Fruit fly (Drosophila melanogaster) Kc167 (cell line): ENCODE data around the gene snk.

ENCODE experiments used
- Myc ChIP-seq: fragments of >200 bp; optimal IDR thresholded peaks from 2 replicates; lab custom pipeline; 2017; ENCODE audit warnings: missing external identifiers
- Sin3A ChIP-seq: fragments of >200 bp; optimal IDR thresholded peaks from 2 replicates; lab custom pipeline; 2018; ENCODE audit warnings: missing external identifiers
- h ChIP-seq: fragments of >200 bp; optimal IDR thresholded peaks from 3 replicates; lab custom pipeline; 2018; ENCODE audit warnings: missing external identifiers
- insv ChIP-seq: fragments of >200 bp; optimal IDR thresholded peaks from 3 replicates; lab custom pipeline; 2018; ENCODE audit warnings: missing external identifiers
- psq ChIP-seq: fragments of >200 bp; optimal IDR thresholded peaks from 2 replicates; lab custom pipeline; 2017; ENCODE audit warnings: missing external identifiers
- ttk ChIP-seq: sonication (Bioruptor generic); optimal IDR thresholded peaks from 2 replicates; lab custom pipeline; 2017; ENCODE audit warnings: missing external identifiers

The snk gene

dm6 chr3R:13042258-13043032, at the start of gene snk:
Gene snk (minus strand): TSS chr3R:13042770.
- TF ChIP-seq ttk (lab: Kevin White, UChicago): no peak
- no peak for TF ChIP-seq insv
- TF ChIP-seq Myc (lab: Kevin White, UChicago): no peak

DNA sequence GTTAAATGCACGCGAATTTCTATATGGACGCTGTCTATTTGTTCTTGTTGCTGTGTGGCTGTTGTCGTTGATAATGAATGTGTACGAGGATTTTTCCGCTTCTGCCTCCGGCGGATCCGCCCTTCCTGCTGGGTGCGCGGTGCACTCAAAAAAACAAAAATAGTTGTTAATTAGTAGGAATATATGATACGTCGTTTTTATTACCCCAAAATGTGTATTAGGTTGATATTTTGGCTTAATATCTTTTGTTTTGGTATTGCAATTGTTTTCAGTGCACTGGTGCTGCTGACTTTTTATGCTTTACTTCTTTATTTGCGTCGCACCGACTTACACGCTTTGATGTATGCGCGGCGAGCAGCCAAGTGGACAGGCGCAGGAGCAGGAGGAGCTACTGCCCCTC, 49.1 kb upstream of the snk start:
- TF ChIP-seq Myc (lab: Kevin White, UChicago) (no peak), h (no peak), insv (no peak), ttk (lab: Kevin White, UChicago) (no peak), Sin3A (no peak), psq (no peak)

DNA sequence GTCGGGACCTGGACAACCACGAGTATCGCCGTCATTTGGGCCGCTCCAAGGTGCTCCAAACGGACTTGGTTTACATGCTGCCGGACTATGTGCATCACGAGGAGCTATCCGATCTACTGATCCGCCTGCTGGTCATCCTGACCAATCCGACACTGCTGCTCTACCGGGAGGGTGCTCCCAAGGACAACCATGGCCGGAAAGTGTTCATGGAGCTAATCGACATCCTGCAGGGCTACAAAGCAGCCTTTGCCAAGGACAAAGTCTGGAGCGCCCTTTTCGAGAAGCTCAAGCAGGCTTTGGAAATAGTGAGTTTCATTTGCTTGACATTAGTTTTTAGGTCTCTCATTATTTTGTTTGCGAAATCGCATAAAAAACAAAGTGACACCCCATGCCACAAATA, 46.4 kb upstream of the snk start, which contains the start of gene CG34308:
Gene CG34308 (plus strand): TSS at position 301 of the 400 bp plus-strand sequence.
- TF ChIP-seq psq (no peak), h (no peak), Sin3A (no peak), ttk (lab: Kevin White, UChicago) (no peak), Myc (lab: Kevin White, UChicago) (no peak), insv (no peak)

- TF ChIP-seq insv (no peak), h (no peak), ttk (lab: Kevin White, UChicago) (no peak), psq (no peak), Sin3A (no peak), Myc (lab: Kevin White, UChicago) (no peak)
Observed at dm6 chr3R:13088395-13088794, 45.8 kb upstream of the snk start, which contains the start of gene timeout. Gene timeout (plus strand): TSS chr3R:13088651.

DNA sequence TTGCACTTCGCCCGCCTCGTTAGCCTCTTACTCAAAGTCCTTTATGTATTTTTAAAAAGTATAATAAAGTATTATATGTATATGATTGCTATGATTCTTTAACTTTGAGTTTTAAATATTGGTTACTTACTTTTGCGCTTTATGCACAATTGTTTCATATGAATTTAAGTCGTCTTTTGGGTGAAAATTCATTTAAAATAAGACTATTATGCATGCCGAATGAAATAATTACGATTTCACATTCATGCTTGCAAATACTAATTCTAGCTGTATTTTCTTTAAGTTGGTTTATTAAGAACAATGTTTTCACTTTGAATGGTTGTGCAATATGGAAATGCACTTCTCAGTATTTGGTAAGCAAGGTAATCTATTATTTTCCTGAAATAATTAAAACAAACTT, 43.4 kb upstream of the snk start, which contains the start of gene CG43063:
Gene CG43063 (plus strand): TSS at position 301 of the 400 bp plus-strand sequence.
- TF ChIP-seq Myc (lab: Kevin White, UChicago): no peak
- TF ChIP-seq Sin3A: no peak
- TF ChIP-seq psq: no peak
- TF ChIP-seq ttk (lab: Kevin White, UChicago): no peak
- TF ChIP-seq h: no peak
- no peak for TF ChIP-seq insv

- TF ChIP-seq insv (no peak), h (no peak), Sin3A (no peak), psq (no peak), ttk (lab: Kevin White, UChicago) (no peak), Myc (lab: Kevin White, UChicago) (no peak)
Observed at dm6 chr3R:13082382-13082781, 39.8 kb upstream of the snk start.

- TF ChIP-seq ttk (lab: Kevin White, UChicago): no peak
Observed at dm6 chr3R:13078263-13078662, 35.7 kb upstream of the snk start.

DNA sequence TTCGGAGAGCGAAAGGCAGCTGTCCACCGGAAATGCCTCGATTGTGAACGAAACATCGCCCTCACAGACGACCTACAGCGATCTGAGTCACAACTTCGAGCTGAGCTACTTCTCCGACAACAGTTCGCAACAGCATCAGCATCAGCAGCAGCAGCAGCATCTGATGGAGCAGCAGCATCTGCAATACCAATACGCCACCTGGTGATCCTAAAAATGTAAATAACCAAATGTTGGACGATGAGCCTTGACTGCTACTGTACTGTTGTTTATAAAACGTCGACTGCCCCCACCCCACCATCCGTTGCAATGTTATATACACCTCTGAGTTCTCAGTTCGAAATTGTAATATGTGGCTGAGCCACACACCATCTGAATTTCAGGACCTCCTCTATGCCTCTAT, 34.7 kb upstream of the snk start:
- TF ChIP-seq h: no peak
- no peak for TF ChIP-seq ttk (lab: Kevin White, UChicago)
- no peak for TF ChIP-seq Myc (lab: Kevin White, UChicago)
- TF ChIP-seq insv: no peak
- TF ChIP-seq Sin3A: no peak
- TF ChIP-seq psq: no peak

DNA sequence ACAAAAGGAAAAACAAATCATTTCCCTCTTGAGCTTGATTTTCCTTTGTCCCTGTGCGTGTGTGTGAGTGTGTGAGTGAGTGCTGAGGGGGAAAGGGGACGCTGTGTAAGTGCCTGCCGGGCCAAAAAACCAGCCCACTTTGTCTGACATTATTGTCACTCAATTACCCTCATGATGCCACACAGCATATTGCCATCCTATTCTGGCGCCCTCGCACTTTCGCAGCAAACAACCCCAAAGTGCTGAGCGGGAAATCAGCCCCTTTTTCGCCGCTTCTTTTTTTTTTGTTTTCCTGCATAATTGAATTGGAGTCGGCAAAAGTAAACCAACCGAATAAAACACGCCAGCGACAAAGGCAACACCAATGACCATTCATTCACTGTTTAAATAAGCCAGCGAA, 33.2 kb upstream of the snk start:
- TF ChIP-seq Sin3A (no peak), Myc (lab: Kevin White, UChicago) (no peak), insv (no peak), psq (no peak), ttk (lab: Kevin White, UChicago) (no peak), h (no peak)

dm6 chr3R:13074588-13074987, 32.0 kb upstream of the snk start:
- no peak for TF ChIP-seq psq
- no peak for TF ChIP-seq ttk (lab: Kevin White, UChicago)
- TF ChIP-seq insv: no peak
- TF ChIP-seq h: no peak
- no peak for TF ChIP-seq Myc (lab: Kevin White, UChicago)
- no peak for TF ChIP-seq Sin3A

dm6 chr3R:13073174-13073573, 30.6 kb upstream of the snk start:
- no peak for TF ChIP-seq Myc (lab: Kevin White, UChicago)
- no peak for TF ChIP-seq Sin3A
- no peak for TF ChIP-seq h
- no peak for TF ChIP-seq ttk (lab: Kevin White, UChicago)
- no peak for TF ChIP-seq psq
- TF ChIP-seq insv: no peak

DNA sequence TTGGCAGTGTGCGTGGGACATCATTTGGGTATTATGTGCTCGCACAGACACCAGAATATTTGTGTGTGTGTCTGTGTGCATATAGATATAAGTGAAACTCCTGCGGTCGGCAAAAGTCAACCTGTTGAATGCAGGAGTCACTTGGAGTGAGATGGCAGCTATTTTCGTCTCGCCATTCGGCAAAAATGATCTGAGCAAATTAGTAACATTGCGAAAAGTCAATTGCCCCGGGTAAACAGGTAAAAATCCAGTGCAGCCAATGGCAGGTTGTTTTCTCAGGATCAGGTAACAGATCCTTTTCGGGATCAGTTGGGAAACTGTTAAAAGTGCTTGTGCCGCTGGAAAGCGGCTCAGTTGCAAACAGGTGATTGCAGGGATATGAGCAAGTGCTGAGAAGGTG, 29.5 kb upstream of the snk start:
- TF ChIP-seq ttk (lab: Kevin White, UChicago) (no peak), h (no peak), Sin3A (no peak), psq (no peak), Myc (lab: Kevin White, UChicago) (no peak), insv (no peak)

DNA sequence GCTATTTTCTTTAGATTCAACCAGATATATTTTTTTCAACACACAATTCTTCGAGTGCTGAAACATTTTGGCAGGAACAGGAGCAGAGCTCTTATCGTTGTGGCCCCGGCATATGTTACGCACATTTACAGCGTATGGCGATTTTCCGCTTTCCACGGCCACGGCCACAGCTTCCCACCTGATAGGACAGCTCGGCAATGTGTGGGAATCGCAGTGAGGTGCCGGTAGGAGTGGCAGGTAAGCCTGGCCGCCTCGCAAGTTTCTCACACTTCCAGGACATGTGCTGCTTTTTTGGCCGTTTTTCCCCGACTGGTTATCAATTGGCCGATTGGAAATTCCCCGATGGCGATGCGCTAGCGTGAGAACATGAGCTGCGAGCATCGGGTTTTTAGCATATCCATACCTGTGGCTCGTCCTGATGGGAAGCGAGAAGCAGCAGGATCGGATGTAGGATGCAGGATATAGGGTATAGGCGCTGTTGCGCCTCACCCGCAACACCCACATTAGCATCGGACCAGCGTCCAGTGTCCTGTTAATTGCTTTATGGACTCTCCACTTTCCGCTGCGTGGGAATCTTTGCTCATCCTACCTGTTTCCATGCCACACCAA, 27.5 kb upstream of the snk start:
- TF ChIP-seq insv: no peak
- TF ChIP-seq Sin3A: no peak
- no peak for TF ChIP-seq ttk (lab: Kevin White, UChicago)
- no peak for TF ChIP-seq Myc (lab: Kevin White, UChicago)
- TF ChIP-seq h: no peak
- TF ChIP-seq psq: no peak

dm6 chr3R:13068022-13068421, 25.5 kb upstream of the snk start:
- TF ChIP-seq ttk (lab: Kevin White, UChicago) (no peak), insv (no peak), psq (no peak), Sin3A (no peak), h (no peak), Myc (lab: Kevin White, UChicago) (no peak)
